Worm (Caenorhabditis elegans) whole organism, L2 larva: ENCODE measurements around the gene F53A9.3.

Source experiments
- F13H6.1 ChIP-seq: sonication (generic microtip); optimal IDR thresholded peaks from 2 replicates; lab custom pipeline; 2016; ENCODE audit warnings: missing genetic modification characterization, missing compliant biosample characterization
- ZK546.5 ChIP-seq: sonication (generic microtip); optimal IDR thresholded peaks from 2 replicates; lab custom pipeline; 2017; ENCODE audit warnings: missing biosample characterization, missing genetic modification characterization
- blmp-1 ChIP-seq: sonication (generic microtip); optimal IDR thresholded peaks from 2 replicates; lab custom pipeline; 2017; ENCODE audit warnings: missing genetic modification characterization, mild to moderate bottlenecking, missing compliant biosample characterization, antibody characterized with exemption, moderate library complexity; ENCODE audit not compliant: insufficient read depth
- lin-13 ChIP-seq: fragments of 150-350 bp; optimal IDR thresholded peaks from 2 replicates; lab custom pipeline; 2014; ENCODE audit warnings: missing biosample characterization, missing genetic modification reagents, missing genetic modification characterization
- nhr-12 ChIP-seq: fragments of 150-350 bp; optimal IDR thresholded peaks from 2 replicates; lab custom pipeline; 2014; ENCODE audit warnings: missing biosample characterization, missing genetic modification characterization
- skn-1 ChIP-seq: sonication (generic microtip); optimal IDR thresholded peaks from 2 replicates; lab custom pipeline; 2017; ENCODE audit warnings: missing biosample characterization, missing genetic modification characterization
- unc-39 ChIP-seq: fragments of 150-350 bp; optimal IDR thresholded peaks from 2 replicates; lab custom pipeline; 2014; ENCODE audit warnings: missing biosample characterization, missing genetic modification characterization
- ztf-11 ChIP-seq: sonication (generic microtip); optimal IDR thresholded peaks from 2 replicates; lab custom pipeline; 2017; ENCODE audit warnings: missing biosample characterization, missing genetic modification characterization
- ztf-4 ChIP-seq: fragments of 150-350 bp; optimal IDR thresholded peaks from 2 replicates; lab custom pipeline; 2014; ENCODE audit warnings: missing biosample characterization, missing genetic modification characterization

DNA sequence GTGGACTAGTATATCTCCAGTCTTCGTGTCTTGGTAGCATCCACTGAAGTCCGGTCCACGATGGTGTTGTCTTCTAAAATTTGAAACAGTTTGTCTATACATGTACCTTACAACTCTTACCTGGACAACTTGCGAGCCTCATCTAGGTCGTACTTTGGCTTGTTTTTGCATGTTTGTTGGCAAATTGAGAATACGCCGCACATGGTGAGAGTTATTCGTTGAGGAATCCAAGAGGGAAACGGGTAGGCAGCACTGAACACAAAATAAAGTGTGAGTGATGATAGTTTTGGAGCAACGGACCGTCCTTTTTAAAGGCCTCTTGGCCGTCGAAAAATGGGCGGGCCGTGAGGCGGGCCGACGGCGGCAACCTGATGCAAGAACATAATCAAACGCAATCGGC lies 42.5 kb downstream of the F53A9.3 start, which contains the start of gene asns-2:
- TF ChIP-seq skn-1 (tag; lab: Kevin White, UChicago) (no peak), unc-39 (tag; lab: Kevin White, UChicago) (no peak), ztf-4 (no peak), ZK546.5 (tag; lab: Kevin White, UChicago) (no peak), nhr-12 (tag; lab: Kevin White, UChicago) (no peak), blmp-1 (tag; lab: Kevin White, UChicago) (no peak), F13H6.1 (tag; lab: Kevin White, UChicago) (no peak), lin-13 (no peak), ztf-11 (no peak)
